Worm (Caenorhabditis elegans) whole organism, L1 larva: ENCODE measurements around the gene tra-3.

Source experiments
- ceh-63 ChIP-seq: fragments of 200-800 bp; sonication (Bioruptor generic); optimal IDR thresholded peaks from 2 replicates; lab custom pipeline; 2018; ENCODE audit warnings: mild to moderate bottlenecking, missing genetic modification characterization, missing compliant biosample characterization
- fkh-4 ChIP-seq: sonication (generic microtip); optimal IDR thresholded peaks from 2 replicates; lab custom pipeline; 2016; ENCODE audit warnings: missing compliant biosample characterization, missing genetic modification characterization, borderline replicate concordance
- irx-1 ChIP-seq: sonication (generic microtip); optimal IDR thresholded peaks from 2 replicates; lab custom pipeline; 2016; ENCODE audit warnings: missing genetic modification characterization, missing compliant biosample characterization
- jun-1 ChIP-seq: fragments of 150-350 bp; optimal IDR thresholded peaks from 2 replicates; lab custom pipeline; 2014; ENCODE audit warnings: missing biosample characterization, missing genetic modification reagents, missing genetic modification characterization
- nhr-237 ChIP-seq: fragments of 150-350 bp; optimal IDR thresholded peaks from 2 replicates; lab custom pipeline; 2014; ENCODE audit warnings: missing biosample characterization, missing genetic modification characterization
- nhr-85 ChIP-seq: sonication (generic microtip); peaks from one replicate; lab custom pipeline; 2016; ENCODE audit warnings: missing genetic modification characterization, inconsistent platforms, missing compliant biosample characterization

- TF ChIP-seq nhr-237 (tag; lab: Kevin White, UChicago) (no peak), ceh-63 (GFP tag; lab: Kevin White, UChicago) (no peak), fkh-4 (tag; lab: Kevin White, UChicago) (no peak), jun-1 (tag; lab: Kevin White, UChicago) (no peak), irx-1 (no peak), nhr-85 (tag; lab: Kevin White, UChicago) (peak; percentile 21)
These were observed 13.1 kb downstream of the tra-3 start, which contains the start of gene F55B11.4 for ce11 chrIV:14430853-14431252.
